Worm (Caenorhabditis elegans) whole organism, late embryonic: ENCODE measurements around the gene T23B7.3.
"Not testable (repeated sequence)": the region's sequence is repeated elsewhere in the genome, so short reads cannot be mapped to it uniquely, and the experiment has no call there.

ENCODE experiments used
- C38D4.7 ChIP-seq: fragments of 200-800 bp; sonication (Bioruptor generic); optimal IDR thresholded peaks from 2 replicates; lab custom pipeline; 2018; ENCODE audit warnings: mild to moderate bottlenecking, missing genetic modification characterization, moderate library complexity, missing compliant biosample characterization
- K02D7.2 ChIP-seq: sonication (generic microtip); optimal IDR thresholded peaks from 2 replicates; lab custom pipeline; 2017; ENCODE audit warnings: mild to moderate bottlenecking, missing genetic modification characterization, missing compliant biosample characterization
- K09A11.1 ChIP-seq: sonication (generic microtip); optimal IDR thresholded peaks from 2 replicates; lab custom pipeline; 2017; ENCODE audit warnings: antibody characterized with exemption, mild to moderate bottlenecking, missing genetic modification characterization, missing compliant biosample characterization; ENCODE audit not compliant: insufficient read depth
- Y22D7AL.16 ChIP-seq: sonication (generic microtip); optimal IDR thresholded peaks from 2 replicates; lab custom pipeline; 2016; ENCODE audit warnings: missing genetic modification characterization, missing compliant biosample characterization
- ahr-1 ChIP-seq: sonication (generic microtip); optimal IDR thresholded peaks from 2 replicates; lab custom pipeline; 2016; ENCODE audit warnings: missing genetic modification characterization, missing compliant biosample characterization
- ama-1 ChIP-seq: fragments of 150-350 bp; optimal IDR thresholded peaks from 2 replicates; lab custom pipeline; 2014
- ceh-14 ChIP-seq: sonication (generic microtip); optimal IDR thresholded peaks from 2 replicates; lab custom pipeline; 2016; ENCODE audit warnings: missing genotype, missing genetic modification characterization, missing compliant biosample characterization
- ceh-18 ChIP-seq: sonication (generic microtip); optimal IDR thresholded peaks from 2 replicates; lab custom pipeline; 2016; ENCODE audit warnings: missing genetic modification characterization, missing compliant biosample characterization
- ceh-22 ChIP-seq: sonication (generic microtip); optimal IDR thresholded peaks from 2 replicates; lab custom pipeline; 2017; ENCODE audit warnings: missing biosample characterization, missing genetic modification characterization
- ceh-24 ChIP-seq: sonication (generic microtip); optimal IDR thresholded peaks from 2 replicates; lab custom pipeline; 2016; ENCODE audit warnings: mild to moderate bottlenecking, missing genetic modification characterization, missing compliant biosample characterization
- ceh-30 ChIP-seq: fragments of 150-350 bp; optimal IDR thresholded peaks from 2 replicates; lab custom pipeline; 2014; ENCODE audit warnings: missing biosample characterization, missing genetic modification characterization
- ceh-31 ChIP-seq: sonication (generic microtip); optimal IDR thresholded peaks from 2 replicates; lab custom pipeline; 2016; ENCODE audit warnings: missing genetic modification characterization, missing compliant biosample characterization
- ceh-34 ChIP-seq: sonication (generic microtip); optimal IDR thresholded peaks from 2 replicates; lab custom pipeline; 2016; ENCODE audit warnings: mild to moderate bottlenecking, missing genetic modification characterization, missing compliant biosample characterization
- ceh-45 ChIP-seq: fragments of 200-800 bp; sonication (Bioruptor generic); IDR thresholded peaks from 2 replicates; pipeline ENCODE4 v1.3.6; 2022; ENCODE audit warnings: missing genetic modification reagents, missing genetic modification characterization, missing compliant biosample characterization
- ceh-6 ChIP-seq: fragments of 200-800 bp; sonication (Bioruptor generic); optimal IDR thresholded peaks from 2 replicates; lab custom pipeline; 2018; ENCODE audit warnings: mild to moderate bottlenecking, missing genetic modification characterization, missing compliant biosample characterization
- ceh-9 ChIP-seq: sonication (generic microtip); optimal IDR thresholded peaks from 2 replicates; lab custom pipeline; 2016; ENCODE audit warnings: mild to moderate bottlenecking, missing genetic modification characterization, inconsistent platforms, missing compliant biosample characterization
- dmd-4 ChIP-seq: sonication (generic microtip); optimal IDR thresholded peaks from 2 replicates; lab custom pipeline; 2016; ENCODE audit warnings: borderline replicate concordance, missing genetic modification characterization, missing compliant biosample characterization
- dve-1 ChIP-seq: sonication (generic microtip); optimal IDR thresholded peaks from 2 replicates; lab custom pipeline; 2017; ENCODE audit warnings: antibody characterized with exemption, mild to moderate bottlenecking, missing genetic modification characterization, missing compliant biosample characterization
- elt-2 ChIP-seq: sonication (generic microtip); optimal IDR thresholded peaks from 2 replicates; lab custom pipeline; 2016; ENCODE audit warnings: missing genetic modification reagents, missing genetic modification characterization, missing compliant biosample characterization
- ets-4 ChIP-seq: sonication (generic microtip); optimal IDR thresholded peaks from 2 replicates; lab custom pipeline; 2016; ENCODE audit warnings: missing genetic modification characterization, missing compliant biosample characterization
- eyg-1 ChIP-seq: sonication (generic microtip); optimal IDR thresholded peaks from 2 replicates; lab custom pipeline; 2016; ENCODE audit warnings: missing genotype, missing genetic modification characterization, missing compliant biosample characterization
- fax-1 ChIP-seq: sonication (generic microtip); optimal IDR thresholded peaks from 2 replicates; lab custom pipeline; 2016; ENCODE audit warnings: missing genotype, missing genetic modification characterization, missing compliant biosample characterization
- fkh-10 ChIP-seq: fragments of 150-350 bp; optimal IDR thresholded peaks from 2 replicates; lab custom pipeline; 2014; ENCODE audit warnings: missing biosample characterization, missing genetic modification reagents, missing genetic modification characterization
- fkh-6 ChIP-seq: sonication (generic microtip); optimal IDR thresholded peaks from 2 replicates; lab custom pipeline; 2016; ENCODE audit warnings: missing genetic modification characterization, missing compliant biosample characterization
- hlh-13 ChIP-seq: fragments of 200-800 bp; sonication (Bioruptor generic); optimal IDR thresholded peaks from 2 replicates; lab custom pipeline; 2018; ENCODE audit warnings: mild to moderate bottlenecking, missing genetic modification characterization, missing compliant biosample characterization
- hlh-8 ChIP-seq: sonication (generic microtip); optimal IDR thresholded peaks from 2 replicates; lab custom pipeline; 2016; ENCODE audit warnings: missing genotype, missing genetic modification characterization, missing compliant biosample characterization
- lim-6 ChIP-seq: sonication (generic microtip); optimal IDR thresholded peaks from 2 replicates; lab custom pipeline; 2016; ENCODE audit warnings: missing genetic modification characterization, missing compliant biosample characterization
- lin-11 ChIP-seq: fragments of 200-800 bp; sonication (Bioruptor generic); optimal IDR thresholded peaks from 2 replicates; lab custom pipeline; 2018; ENCODE audit warnings: mild to moderate bottlenecking, missing genetic modification characterization, missing compliant biosample characterization
- odd-2 ChIP-seq: sonication (generic microtip); optimal IDR thresholded peaks from 2 replicates; lab custom pipeline; 2017; ENCODE audit warnings: antibody characterized with exemption, mild to moderate bottlenecking, missing genetic modification characterization, missing compliant biosample characterization
- pag-3 ChIP-seq: sonication (generic microtip); optimal IDR thresholded peaks from 2 replicates; lab custom pipeline; 2016; ENCODE audit warnings: missing compliant biosample characterization, missing genetic modification characterization, borderline replicate concordance
- pat-9 ChIP-seq: fragments of 200-800 bp; sonication (Bioruptor generic); optimal IDR thresholded peaks from 2 replicates; lab custom pipeline; 2018; ENCODE audit warnings: mild to moderate bottlenecking, missing genetic modification characterization, moderate library complexity, missing compliant biosample characterization
- pax-1 ChIP-seq: fragments of 150-350 bp; optimal IDR thresholded peaks from 2 replicates; lab custom pipeline; 2014; ENCODE audit warnings: missing biosample characterization, missing genetic modification characterization
- pha-2 ChIP-seq: sonication (generic microtip); optimal IDR thresholded peaks from 2 replicates; lab custom pipeline; 2017; ENCODE audit warnings: mild to moderate bottlenecking, missing genetic modification characterization, missing compliant biosample characterization
- pha-4 ChIP-seq: fragments of 150-350 bp; optimal IDR thresholded peaks from 2 replicates; lab custom pipeline; 2018; ENCODE audit warnings: missing biosample characterization, missing genetic modification reagents, missing genetic modification characterization
- pros-1 ChIP-seq: fragments of 150-350 bp; optimal IDR thresholded peaks from 2 replicates; lab custom pipeline; 2014; ENCODE audit warnings: missing biosample characterization, missing genetic modification reagents, missing genetic modification characterization
- ref-2 ChIP-seq: sonication (generic microtip); optimal IDR thresholded peaks from 2 replicates; lab custom pipeline; 2016; ENCODE audit warnings: missing genetic modification characterization, missing compliant biosample characterization
- rnt-1 ChIP-seq: sonication (generic microtip); optimal IDR thresholded peaks from 2 replicates; lab custom pipeline; 2016; ENCODE audit warnings: missing genetic modification characterization, missing compliant biosample characterization
- sdc-2 ChIP-seq: sonication (generic microtip); optimal IDR thresholded peaks from 2 replicates; lab custom pipeline; 2016; ENCODE audit warnings: missing genotype, missing genetic modification characterization, missing compliant biosample characterization
- sox-4 ChIP-seq: sonication (generic microtip); optimal IDR thresholded peaks from 2 replicates; lab custom pipeline; 2017; ENCODE audit warnings: mild to moderate bottlenecking, missing genetic modification characterization, inconsistent platforms, missing compliant biosample characterization
- syd-9 ChIP-seq: sonication (generic microtip); optimal IDR thresholded peaks from 2 replicates; lab custom pipeline; 2016; ENCODE audit warnings: mild to moderate bottlenecking, missing genetic modification characterization, moderate library complexity, missing compliant biosample characterization
- tbx-2 ChIP-seq: sonication (generic microtip); optimal IDR thresholded peaks from 2 replicates; lab custom pipeline; 2016; ENCODE audit warnings: missing genetic modification characterization, missing compliant biosample characterization
- ttx-3 ChIP-seq: sonication (generic microtip); optimal IDR thresholded peaks from 2 replicates; lab custom pipeline; 2016; ENCODE audit warnings: missing genetic modification reagents, missing genetic modification characterization, missing compliant biosample characterization
- unc-3 ChIP-seq, 2 experiments: fragments of 200-800 bp in 1 of 2; sonication (Bioruptor generic) in 1 of 2; sonication (generic microtip) in 1 of 2; conservative IDR thresholded peaks in 1 of 2; optimal IDR thresholded peaks in 1 of 2; 2 replicates each; pipeline versions ENCODE4 v1.3.6 to Lab custom; 2016 to 2022; ENCODE audit warnings: missing compliant biosample characterization in 2 of 2, missing genetic modification characterization in 2 of 2, missing genetic modification reagents in 1 of 2
- unc-86 ChIP-seq: sonication (generic microtip); optimal IDR thresholded peaks from 2 replicates; lab custom pipeline; 2016; ENCODE audit warnings: missing genetic modification characterization, missing compliant biosample characterization
- zip-5 ChIP-seq: sonication (generic microtip); optimal IDR thresholded peaks from 2 replicates; lab custom pipeline; 2016; ENCODE audit warnings: missing genetic modification characterization, missing compliant biosample characterization
- ztf-16 ChIP-seq: sonication (generic microtip); optimal IDR thresholded peaks from 2 replicates; lab custom pipeline; 2017; ENCODE audit warnings: missing genetic modification characterization, missing compliant biosample characterization

The T23B7.3 gene

DNA sequence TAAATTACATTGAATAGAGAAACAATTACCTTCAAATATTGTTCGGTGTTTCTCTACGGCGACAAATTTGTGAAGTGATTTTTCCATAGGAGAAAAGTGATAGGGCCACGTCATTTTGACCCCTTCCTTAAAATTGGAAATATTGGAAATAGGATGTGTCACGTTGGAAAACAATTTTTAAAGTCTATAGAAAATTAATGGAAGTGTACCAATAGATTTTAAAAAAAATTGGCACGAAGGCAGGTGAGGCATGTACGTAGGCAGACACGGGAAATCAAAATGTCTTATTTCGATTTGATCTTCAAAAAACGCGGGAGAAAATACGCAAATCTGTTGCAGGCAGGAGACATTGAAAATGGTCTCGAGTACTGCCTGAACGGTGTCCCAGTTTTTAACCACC is 12.3 kb upstream of the T23B7.3 start, which contains the start of gene C33F10.12:
TSS of gene C33F10.12 (minus strand) at position 101 of the 400 bp plus-strand sequence.
- TF ChIP-seq dve-1 (tag; lab: Kevin White, UChicago) (no peak), tbx-2 (tag; lab: Kevin White, UChicago) (no peak), sdc-2 (tag; lab: Kevin White, UChicago) (no peak), ceh-9 (no peak)

- not testable (repeated sequence) for TF ChIP-seq lin-11 (tag; lab: Kevin White, UChicago); eyg-1 (tag; lab: Kevin White, UChicago); rnt-1
These were observed 7.8 kb upstream of the T23B7.3 start, which contains the start of the genes T23B7.2 and nspd-4 for ce11 chrII:4842143-4842658. Gene T23B7.2, minus strand, starts transcription at chrII:4842243. Gene nspd-4, plus strand, starts transcription at chrII:4842608.

- TF ChIP-seq fax-1 (peak; percentile 1), unc-86 (tag; lab: Kevin White, UChicago) (peak; percentile 68), syd-9 (peak; percentile 13), eyg-1 (tag; lab: Kevin White, UChicago) (no peak), dmd-4 (tag; lab: Kevin White, UChicago) (no peak), ceh-45 (GFP tag; lab: Robert Waterston, UW) (no peak), ceh-22 (tag; lab: Kevin White, UChicago) (no peak), zip-5 (tag; lab: Kevin White, UChicago) (no peak), pros-1 (no peak), ceh-9 (no peak), ceh-24 (no peak), pag-3 (tag; lab: Kevin White, UChicago) (no peak), ztf-16 (peak; percentile 32), K02D7.2 (no peak), ceh-6 (peak; percentile 43), ama-1 (lab: Kevin White, UChicago) (no peak), elt-2 (tag; lab: Kevin White, UChicago) (peak; percentile 92), ref-2 (tag; lab: Kevin White, UChicago) (peak; percentile 28), lin-11 (tag; lab: Kevin White, UChicago) (peak; percentile 57), odd-2 (tag; lab: Kevin White, UChicago) (no peak), hlh-8 (tag; lab: Kevin White, UChicago) (peak; percentile 11), lim-6 (tag; lab: Kevin White, UChicago) (peak; percentile 5), pha-4 (tag; lab: Kevin White, UChicago) (no peak), sdc-2 (tag; lab: Kevin White, UChicago) (peak; percentile 10), ceh-14 (tag; lab: Kevin White, UChicago) (peak; percentile 72), sox-4 (tag; lab: Kevin White, UChicago) (peak; percentile 56), unc-3 (GFP tag; conservative IDR thresholded peaks at IDR 0.05; lab: Robert Waterston, UW) (0 out of 2 replicates have a peak, but pooled peaks have one; percentile 22), unc-3 (tag; optimal IDR thresholded peaks at IDR 0.05; lab: Kevin White, UChicago) (peak; percentile 27), ceh-31 (peak; percentile 60), hlh-13 (GFP tag; lab: Kevin White, UChicago) (no peak), pha-2 (tag; lab: Kevin White, UChicago) (peak; percentile 44), ahr-1 (tag; lab: Kevin White, UChicago) (no peak), pat-9 (tag; lab: Kevin White, UChicago) (peak; percentile 37), ceh-30 (tag; lab: Kevin White, UChicago) (peak; percentile 73), ttx-3 (tag; lab: Kevin White, UChicago) (peak; percentile 30), fkh-10 (no peak), C38D4.7 (peak; percentile 24), K09A11.1 (peak; percentile 28), ceh-18 (tag; lab: Kevin White, UChicago) (peak; percentile 60), Y22D7AL.16 (tag; lab: Kevin White, UChicago) (peak; percentile 33), ets-4 (tag; lab: Kevin White, UChicago) (peak; percentile 6), pax-1 (tag; lab: Kevin White, UChicago) (peak; percentile 20), ceh-34 (tag; lab: Kevin White, UChicago) (peak; percentile 83), rnt-1 (peak; percentile 38), fkh-6 (tag; lab: Kevin White, UChicago) (no peak)
These were observed 1.7 kb downstream of the T23B7.3 start, which contains the start of gene dnj-9 for ce11 chrII:4851594-4852106. Gene dnj-9, plus strand, starts transcription at chrII:4852056.
